Fruit fly (Drosophila melanogaster): Measurements from ENCODE around the gene Taf7.
A peak's percentile ranks its signal among the peaks of the same experiment; 100 is the strongest.

Gene Taf7

DNA sequence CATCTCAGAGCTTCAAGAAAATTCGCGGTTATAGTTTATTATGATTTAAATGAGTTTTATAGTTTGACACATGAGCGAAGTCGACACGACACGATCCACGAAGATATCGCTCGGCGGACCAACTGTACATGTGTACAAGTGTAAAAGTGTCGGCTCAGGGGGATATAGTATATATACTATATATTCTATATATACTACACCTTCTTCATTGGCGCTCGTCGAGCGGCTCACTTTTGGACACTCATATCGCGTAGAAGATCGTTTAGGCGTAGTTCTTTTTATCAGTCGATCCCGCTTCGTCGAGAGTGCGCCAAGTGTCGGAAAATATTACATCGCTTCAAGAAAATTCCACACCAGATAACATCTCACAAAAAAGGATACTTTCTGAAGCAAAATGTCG, 16.1 kb upstream of the Taf7 start, which contains the start of gene wtrw:
Gene wtrw, plus strand, starts transcription at position 301 of the 400 bp plus-strand sequence.
- TF ChIP-seq Dek (tag; optimal IDR thresholded peaks at IDR 0.05) (no peak), CG4730 (GFP tag; IDR thresholded peaks at IDR 0.05) (no peak), CG13123 (GFP tag; optimal IDR thresholded peaks at IDR 0.05) (no peak), Sry-δ (GFP tag; optimal IDR thresholded peaks at IDR 0.05) (no peak), corto (GFP tag; optimal IDR thresholded peaks at IDR 0.05) (no peak), grau (tag; optimal IDR thresholded peaks at IDR 0.05) (no peak), nom (GFP tag; optimal IDR thresholded peaks at IDR 0.05) (no peak), fd3F (GFP tag; optimal IDR thresholded peaks at IDR 0.05) (no peak), CG15479 (GFP tag; optimal IDR thresholded peaks at IDR 0.05) (no peak), CG17802 (tag; optimal IDR thresholded peaks at IDR 0.05) (no peak)

DNA sequence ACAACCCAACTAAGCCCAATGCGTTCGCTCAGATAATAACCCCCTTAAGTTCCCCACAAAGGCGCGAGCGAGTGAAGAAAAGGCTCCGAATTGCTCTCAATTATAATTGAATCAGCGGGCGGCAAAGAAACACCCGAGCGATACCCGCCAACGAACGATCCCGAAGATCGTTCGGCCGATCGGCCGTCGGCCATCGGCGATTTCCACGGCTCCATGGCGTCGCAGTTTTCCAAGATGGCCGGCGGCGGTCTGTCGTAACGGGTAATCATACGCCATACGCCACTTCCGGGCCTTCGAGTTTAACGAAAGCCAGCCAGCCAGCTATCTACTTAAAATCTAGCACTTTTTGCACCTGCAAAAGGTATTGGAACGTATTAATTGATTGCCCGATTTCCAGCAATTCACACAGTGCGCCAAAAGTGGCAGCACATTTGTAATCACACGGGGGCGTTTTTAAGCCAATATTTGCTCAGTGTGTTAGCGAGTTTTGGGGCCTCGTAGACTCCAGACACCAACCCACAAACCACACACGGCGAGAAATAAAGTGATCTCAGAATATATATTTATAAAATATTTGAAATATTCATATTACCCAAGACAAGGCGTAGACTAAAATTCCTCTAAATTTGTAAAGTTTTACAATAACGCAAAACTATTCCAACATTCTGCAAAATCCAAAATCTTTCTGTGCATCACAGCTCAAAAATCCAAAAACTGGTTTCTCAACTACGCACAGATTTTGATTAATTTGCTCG, 14.7 kb upstream of the Taf7 start:
- TF ChIP-seq CG8281 (tag; optimal IDR thresholded peaks at IDR 0.05) (no peak), CG5245 (GFP tag; optimal IDR thresholded peaks at IDR 0.05) (peak; percentile 2), mam (GFP tag; optimal IDR thresholded peaks at IDR 0.05) (peak; percentile 7), Chrac-16 (GFP tag; optimal IDR thresholded peaks at IDR 0.05) (no peak), C15 (GFP tag; IDR thresholded peaks at IDR 0.05) (peak; percentile 45; the same call in 1 of the 3 replicates), sisA (GFP tag; IDR thresholded peaks at IDR 0.05) (peak; percentile 54; the same call in 1 of the 2 replicates), CG6765 (GFP tag; optimal IDR thresholded peaks at IDR 0.05) (peak; percentile 24), CG2678 (tag; optimal IDR thresholded peaks at IDR 0.05) (peak; percentile 62), PHDP (tag; optimal IDR thresholded peaks at IDR 0.05) (peak; percentile 21), dati (GFP tag; IDR thresholded peaks at IDR 0.05) (no peak), tx (GFP tag; optimal IDR thresholded peaks at IDR 0.05) (no peak), CG13424 (tag; optimal IDR thresholded peaks at IDR 0.05) (peak; percentile 1), Lhr (GFP tag; optimal IDR thresholded peaks at IDR 0.05) (no peak), CG10267 (tag; optimal IDR thresholded peaks at IDR 0.05) (no peak), CG17829 (tag; optimal IDR thresholded peaks at IDR 0.05) (no peak), dm (GFP tag; optimal IDR thresholded peaks at IDR 0.05) (no peak), Tbp (GFP tag; optimal IDR thresholded peaks at IDR 0.05) (no peak), CG8924 (tag; optimal IDR thresholded peaks at IDR 0.05) (peak; percentile 28), cwo (GFP tag; optimal IDR thresholded peaks at IDR 0.05) (peak; percentile 69), CG8388 (GFP tag; optimal IDR thresholded peaks at IDR 0.05) (peak; percentile 4), prd (optimal IDR thresholded peaks at IDR 0.05) (no peak), prd (GFP tag; IDR thresholded peaks at IDR 0.05) (peak; percentile 61), dmrt99B (tag; optimal IDR thresholded peaks at IDR 0.05) (peak; percentile 48), D (optimal IDR thresholded peaks at IDR 0.05) (no peak), D (GFP tag; optimal IDR thresholded peaks at IDR 0.05) (no peak), CG43689 (GFP tag; IDR thresholded peaks at IDR 0.05) (no peak), CG9727 (GFP tag; optimal IDR thresholded peaks at IDR 0.05) (peak; percentile 46), Awh (GFP tag; IDR thresholded peaks at IDR 0.05) (0 out of 2 replicates have a peak, but pooled peaks have one; percentile 39), cad (GFP tag; optimal IDR thresholded peaks at IDR 0.05) (no peak), pros (GFP tag; optimal IDR thresholded peaks at IDR 0.05) (no peak), CG15011 (GFP tag; optimal IDR thresholded peaks at IDR 0.05) (peak; percentile 36), BtbVII (GFP tag; optimal IDR thresholded peaks at IDR 0.05) (peak; percentile 54), CG6654 (GFP tag; optimal IDR thresholded peaks at IDR 0.05) (no peak), NC2β (GFP tag; optimal IDR thresholded peaks at IDR 0.05) (no peak), Asciz (GFP tag; optimal IDR thresholded peaks at IDR 0.05) (no peak), p53 (GFP tag; optimal IDR thresholded peaks at IDR 0.05) (no peak), CG2875 (GFP tag; optimal IDR thresholded peaks at IDR 0.05) (peak; percentile 20), CG11247 (GFP tag; IDR thresholded peaks at IDR 0.05) (peak; percentile 15; the same call in 1 of the 2 replicates), CG30431 (GFP tag; optimal IDR thresholded peaks at IDR 0.05) (no peak)

Data from whole organism, embryonic.